Fruit fly (Drosophila melanogaster): ENCODE measurements around the gene CG1137.

CG1137 gene

dm6 chr3R:6568835-6569234 is 8.7 kb upstream of the CG1137 start:
- no peak for TF ChIP-seq CG11617 (GFP tag; optimal IDR thresholded peaks at IDR 0.05)
- no peak for TF ChIP-seq cnc (optimal IDR thresholded peaks at IDR 0.05)
- TF ChIP-seq cic (GFP tag; optimal IDR thresholded peaks at IDR 0.05), result no peak
- TF ChIP-seq bab1 (GFP tag; optimal IDR thresholded peaks at IDR 0.05), result no peak
- TF ChIP-seq Hr96 (GFP tag; optimal IDR thresholded peaks at IDR 0.05), result no peak
- TF ChIP-seq CG7101 (tag; optimal IDR thresholded peaks at IDR 0.05), result no peak
- TF ChIP-seq toe (GFP tag; optimal IDR thresholded peaks at IDR 0.05), result no peak
- TF ChIP-seq CG1620 (GFP tag; optimal IDR thresholded peaks at IDR 0.05), result no peak
- no peak for TF ChIP-seq Clk (GFP tag; optimal IDR thresholded peaks at IDR 0.05)
- TF ChIP-seq kay (GFP tag; ENCODE audit: borderline replicate concordance), result no peak
- no peak for TF ChIP-seq Crg-1 (GFP tag; optimal IDR thresholded peaks at IDR 0.05)
- TF ChIP-seq CG33017 (tag; optimal IDR thresholded peaks at IDR 0.05), result no peak
- TF ChIP-seq Mnt (GFP tag; optimal IDR thresholded peaks at IDR 0.05), result no peak
- no peak for TF ChIP-seq ovo (GFP tag; optimal IDR thresholded peaks at IDR 0.05)
- TF ChIP-seq CG5204 (GFP tag; optimal IDR thresholded peaks at IDR 0.05), result no peak
- no peak for TF ChIP-seq tj (GFP tag; optimal IDR thresholded peaks at IDR 0.05)

dm6 chr3R:6548736-6549135 is 11.4 kb downstream of the CG1137 start, which contains the start of gene Pif2:
TSS of gene Pif2 (plus strand) at chr3R:6549036.
- TF ChIP-seq ovo (GFP tag; optimal IDR thresholded peaks at IDR 0.05), result no peak
- TF ChIP-seq CG1620 (GFP tag; optimal IDR thresholded peaks at IDR 0.05), result no peak
- TF ChIP-seq CG7101 (tag; optimal IDR thresholded peaks at IDR 0.05), result no peak
- no peak for TF ChIP-seq cnc (optimal IDR thresholded peaks at IDR 0.05)
- TF ChIP-seq Mnt (GFP tag; optimal IDR thresholded peaks at IDR 0.05), result no peak
- TF ChIP-seq Hr96 (GFP tag; optimal IDR thresholded peaks at IDR 0.05), result no peak
- no peak for TF ChIP-seq CG11617 (GFP tag; optimal IDR thresholded peaks at IDR 0.05)
- no peak for TF ChIP-seq Clk (GFP tag; optimal IDR thresholded peaks at IDR 0.05)
- TF ChIP-seq CG12768 (GFP tag; optimal IDR thresholded peaks at IDR 0.05), result no peak
- no peak for TF ChIP-seq bab1 (GFP tag; optimal IDR thresholded peaks at IDR 0.05)
- TF ChIP-seq tj (GFP tag; optimal IDR thresholded peaks at IDR 0.05), result no peak
- no peak for TF ChIP-seq CG5204 (GFP tag; optimal IDR thresholded peaks at IDR 0.05)
- no peak for TF ChIP-seq cic (GFP tag; optimal IDR thresholded peaks at IDR 0.05)
- no peak for TF ChIP-seq toe (GFP tag; optimal IDR thresholded peaks at IDR 0.05)
- TF ChIP-seq CG7045 (GFP tag; optimal IDR thresholded peaks at IDR 0.05), result no peak
- TF ChIP-seq Crg-1 (GFP tag; optimal IDR thresholded peaks at IDR 0.05), result no peak
- no peak for TF ChIP-seq pad (GFP tag; optimal IDR thresholded peaks at IDR 0.05)
- TF ChIP-seq kay (GFP tag; ENCODE audit: borderline replicate concordance), result no peak
- no peak for TF ChIP-seq CG33017 (tag; optimal IDR thresholded peaks at IDR 0.05)

- no peak for TF ChIP-seq CG7045 (GFP tag; optimal IDR thresholded peaks at IDR 0.05)
- TF ChIP-seq pad (GFP tag; optimal IDR thresholded peaks at IDR 0.05), result no peak
- TF ChIP-seq Hr96 (GFP tag; optimal IDR thresholded peaks at IDR 0.05), result no peak
- no peak for TF ChIP-seq CG7101 (tag; optimal IDR thresholded peaks at IDR 0.05)
Measured at dm6 chr3R:6534059-6534458, 26.1 kb downstream of the CG1137 start.

dm6 chr3R:6527208-6527607 is 32.9 kb downstream of the CG1137 start, which contains the start of gene CG15185:
TSS of gene CG15185 (plus strand) at chr3R:6527508.
- TF ChIP-seq Crg-1 (GFP tag; optimal IDR thresholded peaks at IDR 0.05), result no peak
- no peak for TF ChIP-seq cic (GFP tag; optimal IDR thresholded peaks at IDR 0.05)
- no peak for TF ChIP-seq bab1 (GFP tag; optimal IDR thresholded peaks at IDR 0.05)
- no peak for TF ChIP-seq CG5204 (GFP tag; optimal IDR thresholded peaks at IDR 0.05)
- no peak for TF ChIP-seq Hr96 (GFP tag; optimal IDR thresholded peaks at IDR 0.05)
- no peak for TF ChIP-seq CG11617 (GFP tag; optimal IDR thresholded peaks at IDR 0.05)
- TF ChIP-seq ovo (GFP tag; optimal IDR thresholded peaks at IDR 0.05), result no peak
- TF ChIP-seq kay (GFP tag; ENCODE audit: borderline replicate concordance), result no peak
- no peak for TF ChIP-seq CG14711 (tag; optimal IDR thresholded peaks at IDR 0.05)
- no peak for TF ChIP-seq pad (GFP tag; optimal IDR thresholded peaks at IDR 0.05)
- TF ChIP-seq Clk (GFP tag; optimal IDR thresholded peaks at IDR 0.05), result no peak
- TF ChIP-seq toe (GFP tag; optimal IDR thresholded peaks at IDR 0.05), result no peak
